Fruit fly (Drosophila melanogaster): ENCODE data around the gene Dad.

Gene Dad

dm6 chr3R:17078961-17079858, 25.4 kb downstream of the Dad start (continued):
- TF ChIP-seq al (GFP tag; IDR thresholded peaks at IDR 0.05), result no peak
- TF ChIP-seq kni (GFP tag; optimal IDR thresholded peaks at IDR 0.05), result peak; percentile 86
- TF ChIP-seq sima (GFP tag; optimal IDR thresholded peaks at IDR 0.05), result no peak
- TF ChIP-seq unpg (GFP tag; optimal IDR thresholded peaks at IDR 0.05), result peak; percentile 23
- TF ChIP-seq abd-A (tag; optimal IDR thresholded peaks at IDR 0.05), result no peak
- TF ChIP-seq CG8924 (tag; optimal IDR thresholded peaks at IDR 0.05), result peak; percentile 62
- no peak for TF ChIP-seq CG10565 (GFP tag; optimal IDR thresholded peaks at IDR 0.05)
- no peak for TF ChIP-seq CG11695 (GFP tag; IDR thresholded peaks at IDR 0.05)
- no peak for TF ChIP-seq CG14667 (GFP tag; IDR thresholded peaks at IDR 0.05)
- TF ChIP-seq chm (GFP tag; IDR thresholded peaks at IDR 0.05), result peak; percentile 51; the same call in 1 of the 2 replicates
- no peak for TF ChIP-seq CG10209 (GFP tag; optimal IDR thresholded peaks at IDR 0.05)
- TF ChIP-seq CG31388 (GFP tag; optimal IDR thresholded peaks at IDR 0.05), result no peak
- TF ChIP-seq CG13296 (GFP tag; optimal IDR thresholded peaks at IDR 0.05), result no peak
- no peak for TF ChIP-seq tio (GFP tag; optimal IDR thresholded peaks at IDR 0.05)
- TF ChIP-seq E2f1 (GFP tag; IDR thresholded peaks at IDR 0.05), result no peak
- peak; percentile 63 for TF ChIP-seq CG33557 (GFP tag; optimal IDR thresholded peaks at IDR 0.05)
- no peak for TF ChIP-seq BEAF-32 (GFP tag; optimal IDR thresholded peaks at IDR 0.05)
- no peak for TF ChIP-seq psq (GFP tag; optimal IDR thresholded peaks at IDR 0.05)
- peak; percentile 3 for TF ChIP-seq CG6683 (GFP tag; optimal IDR thresholded peaks at IDR 0.05)
- TF ChIP-seq lola (GFP tag; optimal IDR thresholded peaks at IDR 0.05), result peak in 1 of 3 experiments; percentile 18
- no peak for TF ChIP-seq jing (GFP tag; optimal IDR thresholded peaks at IDR 0.05)
- TF ChIP-seq Hr51 (GFP tag; optimal IDR thresholded peaks at IDR 0.05), result no peak
- peak; percentile 7 for TF ChIP-seq kay (GFP tag; optimal IDR thresholded peaks at IDR 0.05)
- no peak for TF ChIP-seq h (optimal IDR thresholded peaks at IDR 0.05)
- TF ChIP-seq Atf-2 (GFP tag; optimal IDR thresholded peaks at IDR 0.05), result no peak
- no peak for TF ChIP-seq CTCF (GFP tag; optimal IDR thresholded peaks at IDR 0.05)
- no peak for TF ChIP-seq fru (optimal IDR thresholded peaks at IDR 0.05)
- peak; percentile 45 for TF ChIP-seq HmgZ (tag; optimal IDR thresholded peaks at IDR 0.05)
- TF ChIP-seq lilli (GFP tag; optimal IDR thresholded peaks at IDR 0.05), result no peak
- TF ChIP-seq schlank (tag; optimal IDR thresholded peaks at IDR 0.05), result peak; percentile 25
- no peak for TF ChIP-seq bbx (GFP tag; IDR thresholded peaks at IDR 0.05; ENCODE audit: partially characterized antibody)
- no peak for TF ChIP-seq CG2712 (tag; optimal IDR thresholded peaks at IDR 0.05)
- peak; percentile 34 for TF ChIP-seq CG8359 (GFP tag; optimal IDR thresholded peaks at IDR 0.05; ENCODE audit: borderline replicate concordance)
- no peak for TF ChIP-seq CG4424 (GFP tag; optimal IDR thresholded peaks at IDR 0.05)
- peak; percentile 57; the same call in 1 of the 3 replicates for TF ChIP-seq CG34422 (GFP tag; IDR thresholded peaks at IDR 0.05)
- TF ChIP-seq CG13775 (GFP tag; optimal IDR thresholded peaks at IDR 0.05), result no peak
- TF ChIP-seq CG14965 (GFP tag; optimal IDR thresholded peaks at IDR 0.05; ENCODE audit: borderline replicate concordance), result no peak
- TF ChIP-seq CG1233 (GFP tag; optimal IDR thresholded peaks at IDR 0.05), result peak; percentile 20
- TF ChIP-seq sr (GFP tag; IDR thresholded peaks at IDR 0.05), result no peak
- no peak for TF ChIP-seq z (GFP tag; IDR thresholded peaks at IDR 0.05)
- no peak for TF ChIP-seq Adf1 (GFP tag; IDR thresholded peaks at IDR 0.05)
- TF ChIP-seq Atf3 (GFP tag; optimal IDR thresholded peaks at IDR 0.05), result no peak
- TF ChIP-seq Eip74EF (GFP tag; optimal IDR thresholded peaks at IDR 0.05), result no peak
- TF ChIP-seq ewg (GFP tag; optimal IDR thresholded peaks at IDR 0.05), result no peak
- TF ChIP-seq CG12391 (tag; optimal IDR thresholded peaks at IDR 0.05), result no peak
- peak; percentile 2 for TF ChIP-seq Hmr (GFP tag; optimal IDR thresholded peaks at IDR 0.05)
- TF ChIP-seq slp2 (GFP tag; optimal IDR thresholded peaks at IDR 0.05), result no peak
- peak; percentile 98 for TF ChIP-seq HLHmδ (GFP tag; optimal IDR thresholded peaks at IDR 0.05)
- no peak for TF ChIP-seq Ets97D (GFP tag; optimal IDR thresholded peaks at IDR 0.05)

Data from whole organism, embryonic.